Worm (Caenorhabditis elegans) whole organism, late embryonic: ENCODE measurements around the gene rpn-1.

Experiments used
- ama-1 ChIP-seq: fragments of 150-350 bp; optimal IDR thresholded peaks from 2 replicates; lab custom pipeline; 2014
- fkh-10 ChIP-seq: fragments of 150-350 bp; optimal IDR thresholded peaks from 2 replicates; lab custom pipeline; 2014; ENCODE audit warnings: missing biosample characterization, missing genetic modification reagents, missing genetic modification characterization
- hlh-6 ChIP-seq: sonication (generic microtip); optimal IDR thresholded peaks from 2 replicates; lab custom pipeline; 2016; ENCODE audit warnings: missing genotype, missing genetic modification characterization, missing compliant biosample characterization
- pha-4 ChIP-seq: fragments of 150-350 bp; optimal IDR thresholded peaks from 2 replicates; lab custom pipeline; 2018; ENCODE audit warnings: missing biosample characterization, missing genetic modification reagents, missing genetic modification characterization
- pqm-1 ChIP-seq: sonication (generic microtip); optimal IDR thresholded peaks from 2 replicates; lab custom pipeline; 2016; ENCODE audit warnings: missing genetic modification characterization, missing compliant biosample characterization
- sox-2 ChIP-seq: fragments of 200-800 bp; sonication (Bioruptor generic); IDR thresholded peaks from 2 replicates; pipeline ENCODE4 v1.3.6; 2022; ENCODE audit warnings: missing genetic modification reagents, missing genetic modification characterization, missing compliant biosample characterization
- syd-9 ChIP-seq: sonication (generic microtip); optimal IDR thresholded peaks from 2 replicates; lab custom pipeline; 2016; ENCODE audit warnings: mild to moderate bottlenecking, missing genetic modification characterization, moderate library complexity, missing compliant biosample characterization
- tbx-7 ChIP-seq: sonication (generic microtip); optimal IDR thresholded peaks from 2 replicates; lab custom pipeline; 2016; ENCODE audit warnings: missing genotype, missing genetic modification characterization, missing compliant biosample characterization

ce11 chrIV:6946832-6947231 lies 37.1 kb upstream of the rpn-1 start:
- TF ChIP-seq ama-1 (lab: Kevin White, UChicago) (no peak), pha-4 (no peak), sox-2 (no peak), fkh-10 (GFP tag; lab: Kevin White, UChicago) (no peak), tbx-7 (tag; lab: Kevin White, UChicago) (no peak), pqm-1 (tag; lab: Kevin White, UChicago) (no peak), hlh-6 (no peak), syd-9 (tag; lab: Kevin White, UChicago) (no peak)
